Fruit fly (Drosophila melanogaster) whole organism, prepupa: ENCODE measurements around the gene Tsp29Fa.
A peak's percentile ranks its signal among the peaks of the same experiment; 100 is the strongest.

ENCODE experiments used
- CG10631 ChIP-seq: fragments of 200-800 bp; sonication (Bioruptor generic); optimal IDR thresholded peaks from 2 replicates; lab custom pipeline; 2016; ENCODE audit warnings: missing biosample characterization, missing genetic modification characterization
- CG11294 ChIP-seq: fragments of 200-800 bp; sonication (Bioruptor generic); IDR thresholded peaks from 2 replicates; pipeline ENCODE4 v1.3.6; 2022; ENCODE audit warnings: missing biosample characterization, missing genetic modification characterization
- CG15336 ChIP-seq: fragments of 200-800 bp; sonication (Bioruptor generic); IDR thresholded peaks from 2 replicates; pipeline ENCODE4 v1.3.6; 2022; ENCODE audit warnings: missing biosample characterization, missing genetic modification characterization
- CG1621 ChIP-seq: fragments of 200-800 bp; sonication (Bioruptor generic); optimal IDR thresholded peaks from 3 replicates; lab custom pipeline; 2018; ENCODE audit warnings: missing biosample characterization, mild to moderate bottlenecking, missing genetic modification characterization
- CG16779 ChIP-seq: fragments of 200-800 bp; sonication (Bioruptor generic); optimal IDR thresholded peaks from 3 replicates; lab custom pipeline; 2017; ENCODE audit warnings: missing biosample characterization, mild to moderate bottlenecking, missing genetic modification characterization
- CG3032 ChIP-seq: fragments of 200-800 bp; optimal IDR thresholded peaks from 2 replicates; lab custom pipeline; 2019; ENCODE audit warnings: missing biosample characterization, mild to moderate bottlenecking, missing genetic modification characterization, moderate library complexity
- CG32006 ChIP-seq: fragments of 200-800 bp; sonication (Bioruptor generic); optimal IDR thresholded peaks from 3 replicates; lab custom pipeline; 2017; ENCODE audit warnings: missing biosample characterization, mild to moderate bottlenecking, missing genetic modification characterization
- CG34406 ChIP-seq: fragments of 200-800 bp; sonication (Bioruptor generic); optimal IDR thresholded peaks from 3 replicates; lab custom pipeline; 2016; ENCODE audit warnings: missing biosample characterization, missing genetic modification characterization
- CG4318 ChIP-seq: fragments of 200-800 bp; sonication (Bioruptor generic); optimal IDR thresholded peaks from 3 replicates; lab custom pipeline; 2017; ENCODE audit warnings: missing biosample characterization, mild to moderate bottlenecking, missing genetic modification characterization
- CG6276 ChIP-seq: fragments of 200-800 bp; sonication (Bioruptor generic); optimal IDR thresholded peaks from 2 replicates; lab custom pipeline; 2017; ENCODE audit warnings: missing biosample characterization, mild to moderate bottlenecking, missing genetic modification characterization
- CG6792 ChIP-seq: fragments of 200-800 bp; sonication (Bioruptor generic); optimal IDR thresholded peaks from 3 replicates; lab custom pipeline; 2016; ENCODE audit warnings: missing biosample characterization, missing genetic modification characterization
- CG6808 ChIP-seq: fragments of 200-800 bp; sonication (Bioruptor generic); optimal IDR thresholded peaks from 3 replicates; lab custom pipeline; 2017; ENCODE audit warnings: missing biosample characterization, missing genetic modification characterization, mild to moderate bottlenecking, moderate library complexity, missing genetic modification reagents
- CG6854 ChIP-seq: fragments of 200-800 bp; sonication (Bioruptor generic); optimal IDR thresholded peaks from 2 replicates; lab custom pipeline; 2017; ENCODE audit warnings: missing biosample characterization, mild to moderate bottlenecking, missing genetic modification characterization
- CG7368 ChIP-seq: fragments of 200-800 bp; sonication (Bioruptor generic); optimal IDR thresholded peaks from 3 replicates; lab custom pipeline; 2016; ENCODE audit warnings: missing biosample characterization, missing genetic modification characterization
- CG8119 ChIP-seq: fragments of 200-800 bp; sonication (Bioruptor generic); IDR thresholded peaks from 3 replicates; pipeline ENCODE4 v1.3.6; 2022; ENCODE audit warnings: missing biosample characterization, missing genetic modification characterization
- Eip75B ChIP-seq: fragments of 200-800 bp; sonication (Bioruptor generic); optimal IDR thresholded peaks from 3 replicates; lab custom pipeline; 2016; ENCODE audit warnings: missing biosample characterization, missing genetic modification characterization
- Eip78C ChIP-seq: fragments of 200-800 bp; sonication (Bioruptor generic); peaks from one replicate; lab custom pipeline; 2016; ENCODE audit warnings: missing biosample characterization, missing genetic modification characterization
- Eip93F ChIP-seq: fragments of 200-800 bp; sonication (Bioruptor generic); optimal IDR thresholded peaks from 2 replicates; lab custom pipeline; 2016; ENCODE audit warnings: missing biosample characterization, mild to moderate bottlenecking, missing genetic modification characterization
- Ets21C ChIP-seq: fragments of 200-800 bp; sonication (Bioruptor generic); optimal IDR thresholded peaks from 3 replicates; lab custom pipeline; 2016; ENCODE audit warnings: missing biosample characterization, missing genetic modification characterization
- Gug ChIP-seq: fragments of 200-800 bp; sonication (Bioruptor generic); IDR thresholded peaks from 2 replicates; pipeline ENCODE4 v1.3.6; 2022; ENCODE audit warnings: missing biosample characterization, missing genetic modification characterization
- Hr38 ChIP-seq: sonication (Bioruptor generic); optimal IDR thresholded peaks from 2 replicates; lab custom pipeline; 2016; ENCODE audit warnings: missing biosample characterization, missing genetic modification characterization
- Hr39 ChIP-seq: fragments of 200-800 bp; sonication (Bioruptor generic); optimal IDR thresholded peaks from 2 replicates; lab custom pipeline; 2016; ENCODE audit warnings: missing biosample characterization, missing genetic modification characterization
- Hr4 ChIP-seq: fragments of 200-800 bp; sonication (Bioruptor generic); optimal IDR thresholded peaks from 3 replicates; lab custom pipeline; 2016; ENCODE audit warnings: missing biosample characterization, missing genetic modification characterization
- Lpt ChIP-seq: fragments of 200-800 bp; sonication (Bioruptor generic); optimal IDR thresholded peaks from 3 replicates; lab custom pipeline; 2016; ENCODE audit warnings: missing biosample characterization, missing genetic modification characterization
- Met ChIP-seq: fragments of 200-800 bp; sonication (Bioruptor generic); optimal IDR thresholded peaks from 3 replicates; lab custom pipeline; 2016; ENCODE audit warnings: missing biosample characterization, missing genetic modification characterization
- OdsH ChIP-seq: fragments of 200-800 bp; sonication (Bioruptor generic); optimal IDR thresholded peaks from 3 replicates; lab custom pipeline; 2016; ENCODE audit warnings: missing biosample characterization, missing genetic modification characterization
- Smox ChIP-seq: fragments of 200-800 bp; sonication (Bioruptor generic); optimal IDR thresholded peaks from 3 replicates; lab custom pipeline; 2016; ENCODE audit warnings: missing biosample characterization, missing genetic modification characterization
- Sox14 ChIP-seq: fragments of 200-800 bp; sonication (Bioruptor generic); optimal IDR thresholded peaks from 3 replicates; lab custom pipeline; 2016; ENCODE audit warnings: missing biosample characterization, missing genetic modification characterization
- achi ChIP-seq: fragments of 200-800 bp; sonication (Bioruptor generic); optimal IDR thresholded peaks from 3 replicates; lab custom pipeline; 2016; ENCODE audit warnings: missing biosample characterization, missing genetic modification characterization
- acj6 ChIP-seq: fragments of 200-800 bp; sonication (Bioruptor generic); optimal IDR thresholded peaks from 3 replicates; lab custom pipeline; 2016; ENCODE audit warnings: missing biosample characterization, missing genetic modification characterization
- cyc ChIP-seq: fragments of 200-800 bp; sonication (Bioruptor generic); optimal IDR thresholded peaks from 3 replicates; lab custom pipeline; 2016; ENCODE audit warnings: missing biosample characterization, missing genetic modification characterization
- dac ChIP-seq: fragments of 200-800 bp; sonication (Bioruptor generic); optimal IDR thresholded peaks from 2 replicates; lab custom pipeline; 2017; ENCODE audit warnings: missing biosample characterization, mild to moderate bottlenecking, missing genetic modification characterization
- dsx ChIP-seq: fragments of 200-800 bp; optimal IDR thresholded peaks from 3 replicates; lab custom pipeline; 2019; ENCODE audit warnings: missing biosample characterization, mild to moderate bottlenecking, missing genetic modification characterization, moderate library complexity; ENCODE audit not compliant: poor library complexity, severe bottlenecking
- eg ChIP-seq: fragments of 200-800 bp; sonication (Bioruptor generic); IDR thresholded peaks from 3 replicates; pipeline ENCODE4 v1.3.6; 2022; ENCODE audit warnings: missing biosample characterization, missing genetic modification characterization
- esn ChIP-seq: fragments of 200-800 bp; sonication (Bioruptor generic); optimal IDR thresholded peaks from 2 replicates; lab custom pipeline; 2016; ENCODE audit warnings: missing biosample characterization, mild to moderate bottlenecking, missing genetic modification characterization, moderate library complexity
- fd59A ChIP-seq: fragments of 200-800 bp; sonication (Bioruptor generic); optimal IDR thresholded peaks from 2 replicates; lab custom pipeline; 2017; ENCODE audit warnings: missing biosample characterization, mild to moderate bottlenecking, missing genetic modification characterization, missing genetic modification reagents
- net ChIP-seq: fragments of 200-800 bp; sonication (Bioruptor generic); optimal IDR thresholded peaks from 3 replicates; lab custom pipeline; 2016; ENCODE audit warnings: missing biosample characterization, missing genetic modification characterization
- pdm3 ChIP-seq: fragments of 200-800 bp; sonication (Bioruptor generic); optimal IDR thresholded peaks from 3 replicates; lab custom pipeline; 2016; ENCODE audit warnings: missing biosample characterization, missing genetic modification characterization
- salr ChIP-seq, 2 experiments: fragments of 200-800 bp; sonication (Bioruptor generic); optimal IDR thresholded peaks; 3 replicates each; lab custom pipeline; 2016 to 2018; ENCODE audit warnings: missing biosample characterization in 2 of 2, missing genetic modification characterization in 2 of 2, mild to moderate bottlenecking in 1 of 2
- spab ChIP-seq: fragments of 200-800 bp; sonication (Bioruptor generic); optimal IDR thresholded peaks from 2 replicates; lab custom pipeline; 2017; ENCODE audit warnings: missing biosample characterization, mild to moderate bottlenecking, missing genetic modification characterization, missing genetic modification reagents
- ss ChIP-seq, 2 experiments: fragments of 200-800 bp; sonication (Bioruptor generic); optimal IDR thresholded peaks; 2 replicates in 1 of 2; 3 replicates in 1 of 2; lab custom pipeline; 2017 to 2018; ENCODE audit warnings: mild to moderate bottlenecking in 2 of 2, missing biosample characterization in 2 of 2, missing genetic modification characterization in 2 of 2, moderate library complexity in 1 of 2
- svp ChIP-seq: fragments of 200-800 bp; sonication (Bioruptor generic); peaks from one replicate; lab custom pipeline; 2016; ENCODE audit warnings: missing biosample characterization, missing genetic modification characterization
- topi ChIP-seq: fragments of 200-800 bp; sonication (Bioruptor generic); optimal IDR thresholded peaks from 3 replicates; lab custom pipeline; 2016; ENCODE audit warnings: missing biosample characterization, missing genetic modification characterization
- vri ChIP-seq: fragments of 200-800 bp; sonication (Bioruptor generic); optimal IDR thresholded peaks from 3 replicates; lab custom pipeline; 2016; ENCODE audit warnings: missing biosample characterization, mild to moderate bottlenecking, missing genetic modification characterization

Tsp29Fa gene

DNA sequence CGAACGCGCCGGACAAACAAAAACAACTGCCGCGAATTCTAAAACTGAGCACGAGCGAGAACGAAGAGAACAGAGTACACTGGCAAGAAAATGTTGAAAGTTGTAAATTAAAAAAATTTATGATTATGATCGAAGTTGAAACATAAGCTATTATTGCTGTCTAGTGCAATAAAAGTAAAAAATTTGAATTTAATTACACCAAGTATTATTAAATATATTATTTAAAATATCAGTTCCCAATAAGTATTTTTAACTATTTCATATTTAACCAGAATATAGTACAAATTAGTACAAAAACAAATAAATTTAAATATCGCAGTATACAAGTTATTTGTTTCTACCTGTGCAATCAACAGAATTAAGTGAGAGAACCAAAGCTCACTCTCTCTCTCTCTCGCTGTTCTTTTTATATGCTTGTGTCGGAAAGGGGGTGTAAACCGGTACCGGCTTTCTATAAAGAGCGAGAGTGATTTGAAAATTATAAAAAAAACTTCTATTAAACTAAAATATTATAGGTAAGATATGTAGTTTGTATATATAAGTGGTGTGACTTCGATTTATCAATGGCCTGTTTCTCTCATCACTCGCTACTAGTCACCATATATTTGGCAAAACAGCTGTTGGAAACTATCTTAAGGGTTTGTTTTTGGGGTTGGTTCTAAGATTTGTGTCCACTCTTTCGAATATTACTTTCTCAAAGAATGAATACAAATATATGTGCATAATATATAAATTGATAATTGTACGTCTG lies 17.6 kb downstream of the Tsp29Fa start, which contains the start of gene C1GalTA (continued):
- TF ChIP-seq achi (peak; percentile 97), cyc (GFP tag; lab: Kevin White, UChicago) (peak; percentile 89), Eip75B (GFP tag; lab: Kevin White, UChicago) (peak; percentile 86), Hr39 (GFP tag; lab: Kevin White, UChicago) (peak; percentile 71), eg (GFP tag; lab: Robert Waterston, UW) (peak; percentile 97), svp (GFP tag; lab: Kevin White, UChicago) (peak; percentile 96), dsx (GFP tag; lab: Kevin White, UChicago) (peak; percentile 99), vri (peak; percentile 80), Met (GFP tag; lab: Kevin White, UChicago) (peak; percentile 89), CG16779 (tag; lab: Kevin White, UChicago) (peak; percentile 96), CG8119 (peak; percentile 99), acj6 (peak; percentile 96), fd59A (GFP tag; lab: Kevin White, UChicago) (peak; percentile 94), CG7368 (GFP tag; lab: Kevin White, UChicago) (peak; percentile 93), CG4318 (GFP tag; lab: Kevin White, UChicago) (peak; percentile 90), salr (GFP tag; optimal IDR thresholded peaks at IDR 0.05; lab: Kevin White, UChicago) (peak; percentile 77 to 98), CG6792 (GFP tag; lab: Kevin White, UChicago) (peak; percentile 96), net (GFP tag; lab: Kevin White, UChicago) (peak; percentile 92), Hr38 (GFP tag; lab: Kevin White, UChicago) (no peak), pdm3 (GFP tag; lab: Kevin White, UChicago) (peak; percentile 83), CG11294 (GFP tag; lab: Robert Waterston, UW) (peak; percentile 96), topi (GFP tag; lab: Kevin White, UChicago) (peak; percentile 88), Eip78C (GFP tag; lab: Kevin White, UChicago) (peak; percentile 98), OdsH (GFP tag; lab: Kevin White, UChicago) (peak; percentile 96), CG10631 (GFP tag; lab: Kevin White, UChicago) (peak; percentile 98), CG34406 (GFP tag; lab: Kevin White, UChicago) (peak; percentile 98), Gug (GFP tag; lab: Robert Waterston, UW) (peak; percentile 96), CG6276 (GFP tag; lab: Kevin White, UChicago) (peak; percentile 96), dac (GFP tag; lab: Kevin White, UChicago) (peak; percentile 81), Smox (GFP tag; lab: Kevin White, UChicago) (peak; percentile 86)

- peak; percentile 32 for TF ChIP-seq Eip93F (GFP tag; lab: Kevin White, UChicago)
- peak; percentile 31 for TF ChIP-seq CG6808 (GFP tag; lab: Kevin White, UChicago)
- TF ChIP-seq CG3032 (tag; lab: Kevin White, UChicago), result peak; percentile 13
- no peak for TF ChIP-seq CG16779 (tag; lab: Kevin White, UChicago)
- peak; percentile 65 for TF ChIP-seq Gug (GFP tag; lab: Robert Waterston, UW)
- peak; percentile 65 for TF ChIP-seq Met (GFP tag; lab: Kevin White, UChicago)
- TF ChIP-seq fd59A (GFP tag; lab: Kevin White, UChicago), result peak; percentile 14
- TF ChIP-seq dac (GFP tag; lab: Kevin White, UChicago), result no peak
- peak; percentile 52 for TF ChIP-seq dsx (GFP tag; lab: Kevin White, UChicago)
- TF ChIP-seq pdm3 (GFP tag; lab: Kevin White, UChicago), result peak; percentile 70
- TF ChIP-seq Hr4 (GFP tag; lab: Kevin White, UChicago), result peak; percentile 47
- TF ChIP-seq CG6854 (GFP tag; lab: Kevin White, UChicago), result no peak
- TF ChIP-seq Smox (GFP tag; lab: Kevin White, UChicago), result peak; percentile 55
- TF ChIP-seq CG32006, result peak; percentile 54
- peak; percentile 54 for TF ChIP-seq Ets21C (GFP tag; lab: Kevin White, UChicago)
- TF ChIP-seq acj6, result peak; percentile 53
- TF ChIP-seq CG10631 (GFP tag; lab: Kevin White, UChicago), result peak; percentile 71
- no peak for TF ChIP-seq ss (GFP tag; optimal IDR thresholded peaks at IDR 0.05; lab: Kevin White, UChicago)
- TF ChIP-seq net (GFP tag; lab: Kevin White, UChicago), result peak; percentile 50
- TF ChIP-seq svp (GFP tag; lab: Kevin White, UChicago), result peak; percentile 42
- TF ChIP-seq spab, result peak; percentile 15
- peak in 1 of 2 experiments; percentile 32 for TF ChIP-seq salr (GFP tag; optimal IDR thresholded peaks at IDR 0.05; lab: Kevin White, UChicago)
- TF ChIP-seq Sox14 (GFP tag; lab: Kevin White, UChicago), result peak; percentile 55
- TF ChIP-seq Lpt, result peak; percentile 40
- TF ChIP-seq CG34406 (GFP tag; lab: Kevin White, UChicago), result peak; percentile 37
- TF ChIP-seq CG15336 (GFP tag; lab: Robert Waterston, UW), result peak; percentile 65
- peak; percentile 18 for TF ChIP-seq Eip75B (GFP tag; lab: Kevin White, UChicago)
- TF ChIP-seq CG1621 (tag; lab: Kevin White, UChicago), result no peak
- peak; percentile 83 for TF ChIP-seq Eip78C (GFP tag; lab: Kevin White, UChicago)
- peak; percentile 74 for TF ChIP-seq esn (GFP tag; lab: Kevin White, UChicago)
Observed at dm6 chr2L:8952194-8953037, 18.7 kb downstream of the Tsp29Fa start.
